Fruit fly (Drosophila melanogaster) whole organism, embryonic: ENCODE measurements around the gene CG9316.
A peak's percentile ranks its signal among the peaks of the same experiment; 100 is the strongest.

Experiments used
- Atf6 ChIP-seq: fragments of 200-800 bp; sonication (Bioruptor generic); IDR thresholded peaks from 2 replicates; pipeline ENCODE4 v1.3.6; 2022; ENCODE audit warnings: missing biosample characterization, missing genetic modification characterization
- Blimp-1 ChIP-seq: fragments of 200-800 bp; sonication (Bioruptor generic); optimal IDR thresholded peaks from 3 replicates; lab custom pipeline; 2018; ENCODE audit warnings: missing biosample characterization, missing genetic modification characterization, mild to moderate bottlenecking, moderate library complexity, missing genetic modification reagents
- CG10366 ChIP-seq: fragments of 200-800 bp; sonication (Bioruptor generic); IDR thresholded peaks from 2 replicates; pipeline ENCODE4 v1.3.6; 2022; ENCODE audit warnings: missing biosample characterization, missing genetic modification characterization
- CG13424 ChIP-seq: fragments of 200-800 bp; sonication (Bioruptor generic); optimal IDR thresholded peaks from 2 replicates; lab custom pipeline; 2019; ENCODE audit warnings: missing biosample characterization, mild to moderate bottlenecking, missing genetic modification characterization, moderate library complexity
- CG15073 ChIP-seq: fragments of 200-800 bp; sonication (Bioruptor generic); optimal IDR thresholded peaks from 2 replicates; lab custom pipeline; 2016; ENCODE audit warnings: missing biosample characterization, missing genetic modification characterization
- CG15514 ChIP-seq: fragments of 200-800 bp; sonication (Bioruptor generic); optimal IDR thresholded peaks from 3 replicates; lab custom pipeline; 2017; ENCODE audit warnings: missing biosample characterization, missing genetic modification characterization, mild to moderate bottlenecking, moderate library complexity, missing genetic modification reagents
- CG3163 ChIP-seq: fragments of 200-800 bp; sonication (Bioruptor generic); optimal IDR thresholded peaks from 3 replicates; lab custom pipeline; 2016; ENCODE audit warnings: missing biosample characterization, missing genetic modification characterization
- CG34224 ChIP-seq: fragments of 200-800 bp; sonication (Bioruptor generic); IDR thresholded peaks from 3 replicates; pipeline ENCODE4 v1.3.6; 2022; ENCODE audit warnings: missing biosample characterization, missing genetic modification characterization; ENCODE audit not compliant: partially characterized antibody
- CG7271 ChIP-seq: fragments of 200-800 bp; sonication (Bioruptor generic); optimal IDR thresholded peaks from 2 replicates; lab custom pipeline; 2018; ENCODE audit warnings: missing biosample characterization, mild to moderate bottlenecking, missing genetic modification characterization, moderate library complexity
- Hmr ChIP-seq: fragments of 200-800 bp; sonication (Bioruptor generic); optimal IDR thresholded peaks from 3 replicates; lab custom pipeline; 2017; ENCODE audit warnings: mild to moderate bottlenecking, missing biosample characterization, missing genetic modification reagents, missing genetic modification characterization
- Pdp1 ChIP-seq, 2 experiments: fragments of 200-800 bp; sonication (Bioruptor generic); optimal IDR thresholded peaks; 3 replicates each; lab custom pipeline; 2016; ENCODE audit warnings: missing biosample characterization in 2 of 2, missing genetic modification characterization in 2 of 2, mild to moderate bottlenecking in 1 of 2, moderate library complexity in 1 of 2
- h ChIP-seq: fragments of >200 bp; optimal IDR thresholded peaks from 2 replicates; lab custom pipeline; 2017

DNA sequence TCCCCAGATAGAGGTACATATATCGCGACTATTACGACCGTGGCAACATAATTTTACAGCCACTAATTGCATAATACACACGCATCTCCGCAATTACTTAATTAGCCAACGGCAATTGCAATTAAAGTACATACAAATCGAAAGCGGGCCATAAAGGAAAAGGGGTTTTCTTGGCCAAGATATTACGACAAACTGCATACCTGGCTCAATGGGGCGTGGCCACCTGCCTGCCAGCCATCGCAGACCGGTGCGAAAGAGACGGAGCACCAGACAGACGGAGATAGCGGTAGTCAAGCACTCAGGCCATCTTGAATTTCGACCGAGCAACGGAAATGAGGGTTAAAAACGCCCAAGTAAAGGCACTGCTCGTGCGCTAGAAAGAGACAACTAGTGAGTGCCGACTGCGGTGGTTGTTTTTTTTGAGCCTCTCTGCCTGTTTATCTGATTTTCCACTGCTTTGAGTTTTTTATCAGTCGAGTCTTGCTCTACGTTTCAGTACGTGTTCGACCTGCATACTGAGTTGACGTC is 44.0 kb upstream of the CG9316 start, which contains the start of gene cad:
- TF ChIP-seq CG34224 (GFP tag; lab: Robert Waterston, UW): no peak
- TF ChIP-seq Hmr (GFP tag; lab: Kevin White, UChicago): peak; percentile 48
- TF ChIP-seq CG15073 (GFP tag; lab: Kevin White, UChicago): no peak
- peak; percentile 36; the same call in 1 of the 2 replicates for TF ChIP-seq CG10366 (GFP tag; lab: Robert Waterston, UW)
- TF ChIP-seq Atf6: peak; percentile 51; the same call in 1 of the 2 replicates
- no peak for TF ChIP-seq CG3163 (GFP tag; lab: Kevin White, UChicago)
- TF ChIP-seq Blimp-1: no peak
- TF ChIP-seq CG13424 (tag; lab: Kevin White, UChicago): peak; percentile 11
- TF ChIP-seq h (lab: Kevin White, UChicago): no peak
- peak in 1 of 2 experiments; percentile 15 for TF ChIP-seq Pdp1 (GFP tag; optimal IDR thresholded peaks at IDR 0.05; lab: Kevin White, UChicago)
- peak; percentile 54 for TF ChIP-seq CG7271 (tag; lab: Kevin White, UChicago)
- TF ChIP-seq CG15514 (GFP tag; lab: Kevin White, UChicago): peak; percentile 45
